Worm (Caenorhabditis elegans) whole organism, L4/young adult: ENCODE data around the gene K08E4.7.

Experiments used
- W03F9.2 ChIP-seq: fragments of 150-350 bp; optimal IDR thresholded peaks from 2 replicates; lab custom pipeline; 2014; ENCODE audit warnings: missing biosample characterization, missing genetic modification characterization
- dao-5 ChIP-seq: sonication (generic microtip); optimal IDR thresholded peaks from 2 replicates; lab custom pipeline; 2016; ENCODE audit warnings: missing genotype, missing genetic modification characterization, moderate library complexity, missing compliant biosample characterization
- him-1 ChIP-seq: sonication (generic microtip); optimal IDR thresholded peaks from 2 replicates; lab custom pipeline; 2016; ENCODE audit warnings: missing genotype, missing genetic modification reagents, missing genetic modification characterization, missing compliant biosample characterization

DNA sequence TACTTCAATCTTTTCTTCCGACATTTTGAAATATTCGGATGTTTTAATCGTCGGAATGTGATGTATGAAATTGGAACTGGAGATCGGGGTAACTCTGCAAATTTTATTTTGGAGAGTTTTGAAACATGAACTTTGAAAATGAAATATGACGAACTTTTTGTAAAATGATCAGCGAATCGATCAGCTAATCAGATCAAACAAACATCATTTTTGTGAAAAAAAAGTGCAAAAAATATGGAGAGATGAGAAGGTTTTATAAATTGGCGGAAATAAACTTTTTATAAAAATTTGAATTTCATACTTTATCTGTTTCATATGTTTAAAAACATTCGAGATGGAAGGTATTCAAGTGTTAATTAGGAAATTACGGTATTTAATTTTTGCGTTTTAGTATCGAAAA, 35.9 kb downstream of the K08E4.7 start, which contains the start of gene dlc-2:
- TF ChIP-seq him-1 (tag; lab: Kevin White, UChicago) (no peak), W03F9.2 (tag; lab: Kevin White, UChicago) (no peak), dao-5 (no peak)
